Worm (Caenorhabditis elegans) whole organism, young adult: ENCODE data around the gene T09F3.5.

ENCODE experiments used
- B0261.1 ChIP-seq: sonication (generic microtip); optimal IDR thresholded peaks from 2 replicates; lab custom pipeline; 2016; ENCODE audit warnings: mild to moderate bottlenecking, missing genetic modification characterization, moderate library complexity, missing compliant biosample characterization
- D2030.7 ChIP-seq: fragments of 200-800 bp; sonication (Bioruptor generic); IDR thresholded peaks from 2 replicates; pipeline ENCODE4 v1.3.6; 2022; ENCODE audit warnings: missing genetic modification reagents, missing genetic modification characterization, missing compliant biosample characterization
- F23B12.7 ChIP-seq: sonication (generic microtip); optimal IDR thresholded peaks from 2 replicates; lab custom pipeline; 2017; ENCODE audit warnings: missing genetic modification characterization, mild to moderate bottlenecking, missing compliant biosample characterization, antibody characterized with exemption, moderate library complexity; ENCODE audit not compliant: insufficient read depth
- F57C9.4 ChIP-seq: sonication (generic microtip); optimal IDR thresholded peaks from 2 replicates; lab custom pipeline; 2017; ENCODE audit warnings: mild to moderate bottlenecking, missing genetic modification characterization, missing compliant biosample characterization
- K12H6.12 ChIP-seq: fragments of 200-800 bp; sonication (Bioruptor generic); optimal IDR thresholded peaks from 2 replicates; lab custom pipeline; 2018; ENCODE audit warnings: mild to moderate bottlenecking, missing genetic modification characterization, missing compliant biosample characterization
- Y53F4B.3 ChIP-seq: fragments of 200-800 bp; sonication (Bioruptor generic); IDR thresholded peaks from 2 replicates; pipeline ENCODE4 v1.3.6; 2022; ENCODE audit warnings: missing genetic modification reagents, missing genetic modification characterization, missing compliant biosample characterization
- Y53G8AR.9 ChIP-seq: fragments of 200-800 bp; sonication (Bioruptor generic); conservative IDR thresholded peaks from 2 replicates; pipeline ENCODE4 v1.3.6; 2022; ENCODE audit warnings: missing genetic modification reagents, missing genetic modification characterization, missing compliant biosample characterization
- Y79H2A.3 ChIP-seq: fragments of 200-800 bp; sonication (Bioruptor generic); conservative IDR thresholded peaks from 2 replicates; pipeline ENCODE4 v1.3.6; 2022; ENCODE audit warnings: missing genetic modification reagents, missing genetic modification characterization, missing compliant biosample characterization
- aptf-2 ChIP-seq: fragments of 200-800 bp; sonication (Bioruptor generic); conservative IDR thresholded peaks from 2 replicates; pipeline ENCODE4 v1.3.6; 2022; ENCODE audit warnings: missing genetic modification reagents, missing genetic modification characterization, missing compliant biosample characterization
- athp-1 ChIP-seq: sonication (generic microtip); optimal IDR thresholded peaks from 2 replicates; lab custom pipeline; 2017; ENCODE audit warnings: mild to moderate bottlenecking, missing genetic modification characterization, missing compliant biosample characterization
- attf-3 ChIP-seq: fragments of 200-800 bp; sonication (Bioruptor generic); conservative IDR thresholded peaks from 2 replicates; pipeline ENCODE4 v1.3.6; 2022; ENCODE audit warnings: missing genetic modification reagents, missing genetic modification characterization, missing compliant biosample characterization
- cebp-1 ChIP-seq, 2 experiments: fragments of 200-800 bp in 1 of 2; sonication (Bioruptor generic) in 1 of 2; sonication (generic microtip) in 1 of 2; IDR thresholded peaks in 1 of 2; optimal IDR thresholded peaks in 1 of 2; 2 replicates each; pipeline versions ENCODE4 v1.3.6 to Lab custom; 2017 to 2022; ENCODE audit warnings: missing compliant biosample characterization in 2 of 2, missing genetic modification characterization in 2 of 2, mild to moderate bottlenecking in 1 of 2, missing genetic modification reagents in 1 of 2, moderate library complexity in 1 of 2
- cebp-2 ChIP-seq: fragments of 200-800 bp; sonication (Bioruptor generic); IDR thresholded peaks from 2 replicates; pipeline ENCODE4 v1.3.6; 2022; ENCODE audit warnings: missing genetic modification characterization, missing compliant biosample characterization
- ceh-100 ChIP-seq: fragments of 200-800 bp; sonication (Bioruptor generic); IDR thresholded peaks from 2 replicates; pipeline ENCODE4 v1.3.6; 2022; ENCODE audit warnings: missing genetic modification reagents, missing genetic modification characterization, missing compliant biosample characterization
- ceh-27 ChIP-seq: fragments of 200-800 bp; sonication (Bioruptor generic); optimal IDR thresholded peaks from 2 replicates; lab custom pipeline; 2018; ENCODE audit warnings: mild to moderate bottlenecking, missing genetic modification characterization, moderate library complexity, missing compliant biosample characterization
- ceh-58 ChIP-seq: fragments of 200-800 bp; sonication (Bioruptor generic); IDR thresholded peaks from 2 replicates; pipeline ENCODE4 v1.3.6; 2022; ENCODE audit warnings: missing genetic modification characterization, missing compliant biosample characterization
- chd-7 ChIP-seq: sonication (generic microtip); optimal IDR thresholded peaks from 2 replicates; lab custom pipeline; 2016; ENCODE audit warnings: mild to moderate bottlenecking, missing genetic modification characterization, moderate library complexity, missing compliant biosample characterization
- die-1 ChIP-seq: sonication (generic microtip); optimal IDR thresholded peaks from 2 replicates; lab custom pipeline; 2016; ENCODE audit warnings: missing genotype, mild to moderate bottlenecking, missing genetic modification characterization, missing compliant biosample characterization
- dpl-1 ChIP-seq: fragments of 150-350 bp; optimal IDR thresholded peaks from 2 replicates; lab custom pipeline; 2014; ENCODE audit warnings: missing biosample characterization, missing genetic modification reagents, missing genetic modification characterization
- egrh-3 ChIP-seq: fragments of 200-800 bp; sonication (Bioruptor generic); IDR thresholded peaks from 2 replicates; pipeline ENCODE4 v1.3.6; 2022; ENCODE audit warnings: missing genetic modification reagents, missing genetic modification characterization, missing compliant biosample characterization
- ets-4 ChIP-seq: fragments of 200-800 bp; sonication (Bioruptor generic); optimal IDR thresholded peaks from 2 replicates; lab custom pipeline; 2018; ENCODE audit warnings: mild to moderate bottlenecking, missing genetic modification characterization, missing compliant biosample characterization
- gei-17 ChIP-seq: fragments of 200-800 bp; sonication (Bioruptor generic); optimal IDR thresholded peaks from 2 replicates; lab custom pipeline; 2018; ENCODE audit warnings: mild to moderate bottlenecking, missing genetic modification characterization, missing compliant biosample characterization
- hsf-1 ChIP-seq: fragments of 200-800 bp; sonication (Bioruptor generic); IDR thresholded peaks from 2 replicates; pipeline ENCODE4 v1.3.6; 2022; ENCODE audit warnings: missing genetic modification reagents, missing genetic modification characterization, missing compliant biosample characterization
- let-607 ChIP-seq, 2 experiments: fragments of 200-800 bp in 1 of 2; sonication (Bioruptor generic) in 1 of 2; sonication (generic microtip) in 1 of 2; optimal IDR thresholded peaks; 2 replicates each; lab custom pipeline; 2016 to 2018; ENCODE audit warnings: mild to moderate bottlenecking in 2 of 2, missing compliant biosample characterization in 2 of 2, missing genetic modification characterization in 2 of 2, moderate library complexity in 2 of 2, missing genotype in 1 of 2
- lin-35 ChIP-seq, 3 experiments: fragments of 150-350 bp in 2 of 3; sonication (generic microtip) in 1 of 3; optimal IDR thresholded peaks; 2 replicates each; lab custom pipeline; 2014 to 2018; ENCODE audit warnings: missing biosample characterization in 3 of 3, missing genetic modification characterization in 3 of 3, missing genetic modification reagents in 3 of 3
- lin-40 ChIP-seq: sonication (generic microtip); optimal IDR thresholded peaks from 2 replicates; lab custom pipeline; 2016; ENCODE audit warnings: missing genetic modification characterization, mild to moderate bottlenecking, missing compliant biosample characterization, missing genotype, missing genetic modification reagents
- madf-3 ChIP-seq: fragments of 200-800 bp; sonication (Bioruptor generic); IDR thresholded peaks from 2 replicates; pipeline ENCODE4 v1.3.6; 2022; ENCODE audit warnings: missing genetic modification reagents, missing genetic modification characterization, missing compliant biosample characterization
- nfya-2 ChIP-seq: fragments of 200-800 bp; sonication (Bioruptor generic); IDR thresholded peaks from 2 replicates; pipeline ENCODE4 v1.3.6; 2022; ENCODE audit warnings: missing genetic modification reagents, missing genetic modification characterization, missing compliant biosample characterization
- nfyb-1 ChIP-seq: fragments of 200-800 bp; sonication (Bioruptor generic); IDR thresholded peaks from 2 replicates; pipeline ENCODE4 v1.3.6; 2022; ENCODE audit warnings: missing genetic modification reagents, missing genetic modification characterization, missing compliant biosample characterization
- sdz-38 ChIP-seq: sonication (generic microtip); optimal IDR thresholded peaks from 2 replicates; lab custom pipeline; 2016; ENCODE audit warnings: missing genotype, missing genetic modification characterization, missing compliant biosample characterization
- sea-2 ChIP-seq: fragments of 200-800 bp; sonication (Bioruptor generic); IDR thresholded peaks from 2 replicates; pipeline ENCODE4 v1.3.6; 2022; ENCODE audit warnings: missing genetic modification characterization, missing compliant biosample characterization
- snpc-1.3 ChIP-seq: sonication (generic microtip); optimal IDR thresholded peaks from 2 replicates; lab custom pipeline; 2017; ENCODE audit warnings: missing genetic modification characterization, mild to moderate bottlenecking, missing compliant biosample characterization, antibody characterized with exemption, moderate library complexity, missing genotype, missing genetic modification reagents; ENCODE audit not compliant: insufficient read depth
- snpc-3.4 ChIP-seq: sonication (generic microtip); optimal IDR thresholded peaks from 2 replicates; lab custom pipeline; 2017; ENCODE audit warnings: missing genetic modification characterization, mild to moderate bottlenecking, missing compliant biosample characterization, antibody characterized with exemption, moderate library complexity, missing genotype, missing genetic modification reagents
- tlf-1 ChIP-seq: fragments of 200-800 bp; sonication (Bioruptor generic); optimal IDR thresholded peaks from 2 replicates; lab custom pipeline; 2018; ENCODE audit warnings: mild to moderate bottlenecking, missing genetic modification characterization, missing compliant biosample characterization
- xnd-1 ChIP-seq: sonication (generic microtip); optimal IDR thresholded peaks from 2 replicates; lab custom pipeline; 2016; ENCODE audit warnings: missing genotype, missing genetic modification reagents, missing genetic modification characterization, missing compliant biosample characterization
- zfh-2 ChIP-seq: fragments of 200-800 bp; sonication (Bioruptor generic); conservative IDR thresholded peaks from 2 replicates; pipeline ENCODE4 v1.3.6; 2022; ENCODE audit warnings: missing genetic modification reagents, missing genetic modification characterization, missing compliant biosample characterization
- ztf-18 ChIP-seq: sonication (generic microtip); optimal IDR thresholded peaks from 2 replicates; lab custom pipeline; 2016; ENCODE audit warnings: missing genotype, mild to moderate bottlenecking, missing genetic modification characterization, missing compliant biosample characterization
- ztf-26 ChIP-seq: sonication (generic microtip); optimal IDR thresholded peaks from 2 replicates; lab custom pipeline; 2017; ENCODE audit warnings: missing genetic modification characterization, missing compliant biosample characterization
- ztf-6 ChIP-seq: fragments of 200-800 bp; sonication (Bioruptor generic); IDR thresholded peaks from 2 replicates; pipeline ENCODE4 v1.3.6; 2022; ENCODE audit warnings: missing genetic modification reagents, missing genetic modification characterization, missing compliant biosample characterization

The T09F3.5 gene

ce11 chrII:10395303-10395757 lies 1.3 kb upstream of the T09F3.5 start, which contains the start of gene T09F3.4 (continued):
- TF ChIP-seq ztf-6 (no peak), die-1 (no peak), lin-35 (GFP tag; optimal IDR thresholded peaks at IDR 0.05; lab: Kevin White, UChicago) (peak in 1 of 3 experiments; percentile 38), tlf-1 (GFP tag; lab: Kevin White, UChicago) (peak; percentile 56), dpl-1 (GFP tag; lab: Kevin White, UChicago) (peak; percentile 13), K12H6.12 (tag; lab: Kevin White, UChicago) (no peak), sea-2 (GFP tag; lab: Robert Waterston, UW) (no peak), ceh-100 (GFP tag; lab: Robert Waterston, UW) (peak; percentile 62; the same call in 1 of the 2 replicates), chd-7 (tag; lab: Kevin White, UChicago) (no peak), F23B12.7 (no peak), Y53G8AR.9 (GFP tag; lab: Robert Waterston, UW) (0 out of 2 replicates have a peak, but pooled peaks have one; percentile 73), lin-40 (tag; lab: Kevin White, UChicago) (no peak), B0261.1 (tag; lab: Kevin White, UChicago) (no peak), gei-17 (GFP tag; lab: Kevin White, UChicago) (no peak), ets-4 (no peak), Y53F4B.3 (GFP tag; lab: Robert Waterston, UW) (no peak), F57C9.4 (no peak), aptf-2 (GFP tag; lab: Robert Waterston, UW) (no peak), sdz-38 (tag; lab: Kevin White, UChicago) (no peak), egrh-3 (GFP tag; lab: Robert Waterston, UW) (no peak), hsf-1 (GFP tag; lab: Robert Waterston, UW) (peak; percentile 58; the same call in 1 of the 2 replicates), snpc-1.3 (tag; lab: Kevin White, UChicago) (no peak), xnd-1 (tag; lab: Kevin White, UChicago) (peak; percentile 43), snpc-3.4 (tag; lab: Kevin White, UChicago) (peak; percentile 65), ceh-58 (GFP tag; lab: Robert Waterston, UW) (no peak), D2030.7 (peak; percentile 81), athp-1 (tag; lab: Kevin White, UChicago) (peak; percentile 61), ztf-26 (tag; lab: Kevin White, UChicago) (no peak), ceh-27 (GFP tag; lab: Kevin White, UChicago) (peak; percentile 33), nfyb-1 (GFP tag; lab: Robert Waterston, UW) (no peak), cebp-1 (GFP tag; IDR thresholded peaks at IDR 0.05; lab: Robert Waterston, UW) (no peak), cebp-1 (tag; optimal IDR thresholded peaks at IDR 0.05; lab: Kevin White, UChicago) (peak; percentile 53), cebp-2 (GFP tag; lab: Robert Waterston, UW) (no peak), madf-3 (GFP tag; lab: Robert Waterston, UW) (peak; percentile 83), zfh-2 (no peak), ztf-18 (tag; lab: Kevin White, UChicago) (no peak), nfya-2 (GFP tag; lab: Robert Waterston, UW) (no peak), let-607 (tag; optimal IDR thresholded peaks at IDR 0.05; lab: Kevin White, UChicago) (no peak), Y79H2A.3 (GFP tag; lab: Robert Waterston, UW) (0 out of 2 replicates have a peak, but pooled peaks have one; percentile 30), attf-3 (GFP tag; lab: Robert Waterston, UW) (no peak)
- TF ChIP-seq, all 124 proteins: peak for 43
